Worm (Caenorhabditis elegans) whole organism, mixed stage, embryonic: ENCODE measurements around the gene F42G2.5.
A peak's percentile ranks its signal among the peaks of the same experiment; 100 is the strongest.

ENCODE experiments used
- M03D4.4 ChIP-seq: sonication (generic microtip); optimal IDR thresholded peaks from 2 replicates; lab custom pipeline; 2017; ENCODE audit warnings: mild to moderate bottlenecking, missing genetic modification characterization, missing compliant biosample characterization
- elt-1 ChIP-seq: sonication (generic microtip); optimal IDR thresholded peaks from 2 replicates; lab custom pipeline; 2017; ENCODE audit warnings: missing genetic modification characterization, mild to moderate bottlenecking, missing compliant biosample characterization, antibody characterized with exemption, moderate library complexity, borderline replicate concordance; ENCODE audit not compliant: insufficient read depth
- lsy-2 ChIP-seq: fragments of 150-350 bp; optimal IDR thresholded peaks from 2 replicates; lab custom pipeline; 2014; ENCODE audit warnings: missing biosample characterization, missing genetic modification characterization
- mep-1 ChIP-seq: fragments of 150-350 bp; optimal IDR thresholded peaks from 2 replicates; lab custom pipeline; 2017; ENCODE audit warnings: missing biosample characterization, missing genetic modification reagents, missing genetic modification characterization, inconsistent platforms
- mls-2 ChIP-seq: sonication (generic microtip); optimal IDR thresholded peaks from 2 replicates; lab custom pipeline; 2016; ENCODE audit warnings: mild to moderate bottlenecking, missing genetic modification characterization, moderate library complexity, missing compliant biosample characterization
- unc-62 ChIP-seq: fragments of 150-350 bp; optimal IDR thresholded peaks from 2 replicates; lab custom pipeline; 2014; ENCODE audit warnings: missing biosample characterization, missing genetic modification reagents, missing genetic modification characterization

ce11 chrII:2450990-2451389, 33.2 kb upstream of the F42G2.5 start:
- TF ChIP-seq unc-62 (GFP tag; lab: Kevin White, UChicago), result no peak
- peak; percentile 4 for TF ChIP-seq mls-2
- no peak for TF ChIP-seq M03D4.4 (tag; lab: Kevin White, UChicago)
- no peak for TF ChIP-seq elt-1 (tag; lab: Kevin White, UChicago)
- peak; percentile 1 for TF ChIP-seq lsy-2 (tag; lab: Kevin White, UChicago)
- TF ChIP-seq mep-1 (tag; lab: Kevin White, UChicago), result peak; percentile 42
